Worm (Caenorhabditis elegans) whole organism, young adult: ENCODE results near the gene cif-1.

Experiments used
- D2030.7 ChIP-seq: fragments of 200-800 bp; sonication (Bioruptor generic); IDR thresholded peaks from 2 replicates; pipeline ENCODE4 v1.3.6; 2022; ENCODE audit warnings: missing genetic modification reagents, missing genetic modification characterization, missing compliant biosample characterization
- F57C9.4 ChIP-seq: sonication (generic microtip); optimal IDR thresholded peaks from 2 replicates; lab custom pipeline; 2017; ENCODE audit warnings: mild to moderate bottlenecking, missing genetic modification characterization, missing compliant biosample characterization
- K12H6.12 ChIP-seq: fragments of 200-800 bp; sonication (Bioruptor generic); optimal IDR thresholded peaks from 2 replicates; lab custom pipeline; 2018; ENCODE audit warnings: mild to moderate bottlenecking, missing genetic modification characterization, missing compliant biosample characterization
- Y79H2A.3 ChIP-seq: fragments of 200-800 bp; sonication (Bioruptor generic); conservative IDR thresholded peaks from 2 replicates; pipeline ENCODE4 v1.3.6; 2022; ENCODE audit warnings: missing genetic modification reagents, missing genetic modification characterization, missing compliant biosample characterization
- atf-7 ChIP-seq: sonication (generic microtip); optimal IDR thresholded peaks from 2 replicates; lab custom pipeline; 2017; ENCODE audit warnings: mild to moderate bottlenecking, missing genetic modification characterization, missing compliant biosample characterization
- hrde-1 ChIP-seq: sonication (generic microtip); optimal IDR thresholded peaks from 2 replicates; lab custom pipeline; 2016; ENCODE audit warnings: missing genetic modification characterization, mild to moderate bottlenecking, missing compliant biosample characterization, moderate library complexity, missing genotype, missing genetic modification reagents, borderline replicate concordance
- lir-1 ChIP-seq: fragments of 200-800 bp; sonication (Bioruptor generic); conservative IDR thresholded peaks from 2 replicates; pipeline ENCODE4 v1.3.6; 2022; ENCODE audit warnings: missing genetic modification reagents, missing genetic modification characterization, missing compliant biosample characterization

ce11 chrIV:4683149-4683548 lies 27.4 kb downstream of the cif-1 start:
- no peak for TF ChIP-seq F57C9.4
- no peak for TF ChIP-seq lir-1
- TF ChIP-seq atf-7 (tag; lab: Kevin White, UChicago) = no peak
- no peak for TF ChIP-seq Y79H2A.3 (GFP tag; lab: Robert Waterston, UW)
- TF ChIP-seq D2030.7 (GFP tag; lab: Robert Waterston, UW) = no peak
- TF ChIP-seq hrde-1 = no peak
- TF ChIP-seq K12H6.12 (tag; lab: Kevin White, UChicago) = no peak
